Fruit fly (Drosophila melanogaster) whole organism: ENCODE data around the gene HIP.
A peak's percentile ranks its signal among the peaks of the same experiment; 100 is the strongest.

Experiments
- CG8478 ChIP-seq: fragments of >200 bp; optimal IDR thresholded peaks from 2 replicates; lab custom pipeline; 2018; ENCODE audit warnings: inconsistent platforms
- Dll ChIP-seq: fragments of >200 bp; optimal IDR thresholded peaks from 2 replicates; lab custom pipeline; 2017
- EcR ChIP-seq, 2 experiments: fragments of >200 bp; optimal IDR thresholded peaks; 2 replicates each; lab custom pipeline; 2017; ENCODE audit warnings: missing biosample characterization in 2 of 2, missing genetic modification characterization in 2 of 2, missing genetic modification reagents in 2 of 2
- pan ChIP-seq: fragments of >200 bp; optimal IDR thresholded peaks from 2 replicates; lab custom pipeline; 2017
- psq ChIP-seq: fragments of >200 bp; optimal IDR thresholded peaks from 2 replicates; lab custom pipeline; 2017
- usp ChIP-seq: fragments of >200 bp; optimal IDR thresholded peaks from 2 replicates; lab custom pipeline; 2017; ENCODE audit warnings: missing biosample characterization, missing genetic modification characterization, mixed read lengths

The HIP gene

dm6 chrX:3834955-3835763 lies 36.2 kb downstream of the HIP start:
- TF ChIP-seq EcR (GFP tag; optimal IDR thresholded peaks at IDR 0.05; lab: Kevin White, UChicago) (peak in 1 of 2 experiments; percentile 21), usp (GFP tag; lab: Kevin White, UChicago) (no peak)

- TF ChIP-seq Dll (lab: Kevin White, UChicago): no peak
- no peak for TF ChIP-seq psq (lab: Kevin White, UChicago)
- no peak for TF ChIP-seq usp (GFP tag; lab: Kevin White, UChicago)
Observed at dm6 chrX:3835764-3836342, 36.9 kb downstream of the HIP start.

- TF ChIP-seq pan (lab: Kevin White, UChicago) (no peak), usp (GFP tag; lab: Kevin White, UChicago) (no peak), EcR (GFP tag; optimal IDR thresholded peaks at IDR 0.05; lab: Kevin White, UChicago) (no peak)
Observed at dm6 chrX:3837628-3838027, 38.7 kb downstream of the HIP start.

- TF ChIP-seq pan (lab: Kevin White, UChicago) (no peak), CG8478 (lab: Kevin White, UChicago) (no peak), Dll (lab: Kevin White, UChicago) (no peak), usp (GFP tag; lab: Kevin White, UChicago) (no peak), EcR (GFP tag; optimal IDR thresholded peaks at IDR 0.05; lab: Kevin White, UChicago) (no peak), psq (lab: Kevin White, UChicago) (no peak)
Observed at dm6 chrX:3838648-3839047, 39.7 kb downstream of the HIP start.

- TF ChIP-seq psq (lab: Kevin White, UChicago) (no peak), Dll (lab: Kevin White, UChicago) (no peak), EcR (GFP tag; optimal IDR thresholded peaks at IDR 0.05; lab: Kevin White, UChicago) (no peak), pan (lab: Kevin White, UChicago) (no peak), CG8478 (lab: Kevin White, UChicago) (no peak), usp (GFP tag; lab: Kevin White, UChicago) (no peak)
Observed at dm6 chrX:3840962-3841361, 42.0 kb downstream of the HIP start.

- TF ChIP-seq CG8478 (lab: Kevin White, UChicago) (no peak), EcR (GFP tag; optimal IDR thresholded peaks at IDR 0.05; lab: Kevin White, UChicago) (peak in 1 of 2 experiments; percentile 30)
Observed at dm6 chrX:3842898-3843297, 43.9 kb downstream of the HIP start.

- TF ChIP-seq pan (lab: Kevin White, UChicago) (no peak), Dll (lab: Kevin White, UChicago) (no peak), EcR (GFP tag; optimal IDR thresholded peaks at IDR 0.05; lab: Kevin White, UChicago) (no peak), CG8478 (lab: Kevin White, UChicago) (no peak), usp (GFP tag; lab: Kevin White, UChicago) (no peak), psq (lab: Kevin White, UChicago) (no peak)
Observed at dm6 chrX:3845340-3846161, 46.6 kb downstream of the HIP start.

dm6 chrX:3846393-3846792 lies 47.4 kb downstream of the HIP start:
- TF ChIP-seq CG8478 (lab: Kevin White, UChicago) (no peak), EcR (GFP tag; optimal IDR thresholded peaks at IDR 0.05; lab: Kevin White, UChicago) (no peak), usp (GFP tag; lab: Kevin White, UChicago) (no peak), psq (lab: Kevin White, UChicago) (no peak), Dll (lab: Kevin White, UChicago) (no peak), pan (lab: Kevin White, UChicago) (no peak)

dm6 chrX:3849419-3850028 lies 50.6 kb downstream of the HIP start:
- TF ChIP-seq usp (GFP tag; lab: Kevin White, UChicago): no peak
- no peak for TF ChIP-seq Dll (lab: Kevin White, UChicago)
- TF ChIP-seq pan (lab: Kevin White, UChicago): no peak
- no peak for TF ChIP-seq psq (lab: Kevin White, UChicago)
- TF ChIP-seq EcR (GFP tag; optimal IDR thresholded peaks at IDR 0.05; lab: Kevin White, UChicago): no peak
- no peak for TF ChIP-seq CG8478 (lab: Kevin White, UChicago)
